Fruit fly (Drosophila melanogaster): ENCODE data around the gene Rtca.

Rtca gene

DNA sequence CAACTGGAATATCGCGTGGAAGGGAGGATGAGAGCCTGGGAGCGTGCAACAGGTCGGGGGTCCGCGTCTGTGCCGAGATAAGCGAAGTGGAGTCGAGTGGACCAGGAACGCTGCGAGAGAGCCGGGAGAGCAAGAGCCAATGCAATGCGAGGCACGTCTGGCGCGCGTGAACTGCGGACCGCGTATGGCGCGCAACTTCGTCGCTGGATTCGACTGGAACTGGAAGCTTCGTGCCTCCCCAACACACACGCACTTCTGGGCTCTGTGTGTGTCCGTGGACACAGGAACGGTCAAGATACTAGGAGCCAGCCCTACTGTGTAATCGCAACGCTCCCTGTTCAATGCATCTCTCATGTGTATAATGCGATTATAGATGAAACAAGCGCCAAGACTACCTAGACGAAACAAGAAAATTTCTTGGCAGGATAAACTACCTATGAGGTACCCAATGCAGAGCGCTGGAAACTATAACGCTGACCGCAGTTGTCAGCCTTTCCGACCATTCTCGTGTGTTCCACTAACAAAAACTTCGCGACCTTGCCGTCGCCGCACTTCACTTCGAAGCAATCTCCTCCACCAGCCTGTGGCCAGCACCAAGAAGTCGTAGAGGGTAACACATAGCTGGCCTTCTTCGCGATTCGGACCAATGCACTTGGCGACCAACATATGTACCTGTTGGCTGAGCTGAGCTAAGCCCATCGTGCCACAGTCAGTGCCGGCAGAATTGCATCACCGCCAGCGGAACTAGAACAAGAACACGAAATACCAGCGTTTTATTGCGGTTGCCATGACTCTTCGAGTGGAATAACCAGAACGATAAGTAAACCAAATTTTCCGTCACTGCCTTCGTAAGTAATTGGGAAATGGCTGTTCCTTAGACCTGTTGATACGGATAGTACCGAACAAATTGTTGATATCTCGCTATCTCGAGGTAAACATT, at the start of gene Rtca:
Rtca (plus strand) TSS at position 536 of the 940 bp plus-strand sequence.
- TF ChIP-seq Myc (optimal IDR thresholded peaks at IDR 0.05) (no peak), Sin3A (optimal IDR thresholded peaks at IDR 0.05) (no peak), insv (optimal IDR thresholded peaks at IDR 0.05) (no peak), ttk (optimal IDR thresholded peaks at IDR 0.05) (no peak), psq (optimal IDR thresholded peaks at IDR 0.05) (no peak), h (optimal IDR thresholded peaks at IDR 0.05) (no peak)

dm6 chrX:2024819-2025218, 47.4 kb upstream of the Rtca start:
- no peak for TF ChIP-seq psq (optimal IDR thresholded peaks at IDR 0.05)
- no peak for TF ChIP-seq insv (optimal IDR thresholded peaks at IDR 0.05)
- TF ChIP-seq ttk (optimal IDR thresholded peaks at IDR 0.05), result no peak
- no peak for TF ChIP-seq Myc (optimal IDR thresholded peaks at IDR 0.05)
- TF ChIP-seq Sin3A (optimal IDR thresholded peaks at IDR 0.05), result no peak
- TF ChIP-seq h (optimal IDR thresholded peaks at IDR 0.05), result no peak

dm6 chrX:2031308-2031707, 40.9 kb upstream of the Rtca start:
- TF ChIP-seq ttk (optimal IDR thresholded peaks at IDR 0.05) (no peak), Myc (optimal IDR thresholded peaks at IDR 0.05) (no peak), insv (optimal IDR thresholded peaks at IDR 0.05) (no peak), h (optimal IDR thresholded peaks at IDR 0.05) (no peak), Sin3A (optimal IDR thresholded peaks at IDR 0.05) (no peak)

- TF ChIP-seq insv (optimal IDR thresholded peaks at IDR 0.05), result no peak
- no peak for TF ChIP-seq psq (optimal IDR thresholded peaks at IDR 0.05)
- no peak for TF ChIP-seq ttk (optimal IDR thresholded peaks at IDR 0.05)
- TF ChIP-seq Myc (optimal IDR thresholded peaks at IDR 0.05), result no peak
- no peak for TF ChIP-seq Sin3A (optimal IDR thresholded peaks at IDR 0.05)
- no peak for TF ChIP-seq h (optimal IDR thresholded peaks at IDR 0.05)
Measured at dm6 chrX:2032160-2032801, 39.9 kb upstream of the Rtca start.

DNA sequence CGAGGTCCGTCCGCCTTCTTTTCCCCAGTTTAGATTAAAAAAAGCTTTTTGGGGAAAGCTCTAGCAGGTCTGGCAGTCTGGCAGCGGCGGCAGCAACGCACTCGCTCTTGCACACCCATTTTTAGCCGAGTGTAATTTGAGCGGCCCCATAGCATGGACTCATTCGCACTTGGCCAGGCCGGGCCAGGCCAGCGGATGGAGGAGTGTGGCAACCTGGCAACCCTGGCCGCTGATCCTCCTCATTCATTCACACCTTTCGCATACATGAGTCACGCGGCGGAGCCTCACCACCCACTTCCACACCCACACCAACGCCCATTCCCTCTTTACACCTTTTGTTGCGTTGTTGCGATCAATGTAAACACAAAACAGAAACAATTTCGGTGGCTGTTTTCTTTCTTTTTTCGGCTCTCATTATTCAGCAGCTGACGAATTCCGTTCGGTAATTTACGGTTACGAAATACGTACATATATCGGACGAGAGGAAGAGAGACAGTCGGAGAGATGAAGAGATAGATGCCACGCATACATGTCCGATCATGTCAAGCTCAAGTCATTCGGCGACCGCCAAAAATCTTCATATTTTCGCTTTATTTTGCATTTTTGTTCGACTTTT, 39.3 kb upstream of the Rtca start:
- TF ChIP-seq h (optimal IDR thresholded peaks at IDR 0.05) (no peak), ttk (optimal IDR thresholded peaks at IDR 0.05) (no peak), Sin3A (optimal IDR thresholded peaks at IDR 0.05) (no peak), insv (optimal IDR thresholded peaks at IDR 0.05) (no peak), Myc (optimal IDR thresholded peaks at IDR 0.05) (no peak), psq (optimal IDR thresholded peaks at IDR 0.05) (no peak)

DNA sequence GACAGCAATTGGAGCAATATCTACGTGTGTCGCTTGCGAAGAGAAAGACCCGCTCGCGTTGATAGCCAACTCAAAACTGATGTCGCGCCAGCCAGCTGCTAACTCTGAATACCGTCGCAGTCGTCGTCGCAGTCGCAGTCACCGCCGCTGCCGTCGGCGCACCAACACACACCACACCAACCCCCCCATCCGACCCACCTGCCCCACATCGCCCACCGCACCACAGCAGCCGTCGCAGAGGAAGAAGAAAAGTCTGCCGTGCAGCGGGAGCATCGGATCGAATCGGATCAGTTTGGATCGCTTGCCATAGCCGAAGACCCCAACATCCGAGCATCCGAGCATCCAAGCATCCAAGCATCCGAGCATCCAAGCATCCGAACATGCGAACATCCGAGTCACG, 35.8 kb upstream of the Rtca start:
- TF ChIP-seq Sin3A (optimal IDR thresholded peaks at IDR 0.05) (no peak), h (optimal IDR thresholded peaks at IDR 0.05) (no peak), ttk (optimal IDR thresholded peaks at IDR 0.05) (no peak), insv (optimal IDR thresholded peaks at IDR 0.05) (no peak), Myc (optimal IDR thresholded peaks at IDR 0.05) (no peak), psq (optimal IDR thresholded peaks at IDR 0.05) (no peak)

dm6 chrX:2036800-2037488, 35.3 kb upstream of the Rtca start:
- TF ChIP-seq ttk (optimal IDR thresholded peaks at IDR 0.05) (no peak), h (optimal IDR thresholded peaks at IDR 0.05) (no peak)

dm6 chrX:2037605-2038004, 34.6 kb upstream of the Rtca start:
- no peak for TF ChIP-seq insv (optimal IDR thresholded peaks at IDR 0.05)
- no peak for TF ChIP-seq h (optimal IDR thresholded peaks at IDR 0.05)
- no peak for TF ChIP-seq ttk (optimal IDR thresholded peaks at IDR 0.05)
- no peak for TF ChIP-seq Sin3A (optimal IDR thresholded peaks at IDR 0.05)
- no peak for TF ChIP-seq Myc (optimal IDR thresholded peaks at IDR 0.05)
- no peak for TF ChIP-seq psq (optimal IDR thresholded peaks at IDR 0.05)

dm6 chrX:2041312-2041918, 30.8 kb upstream of the Rtca start, which contains the start of gene CG4313:
Gene CG4313, plus strand, starts transcription at chrX:2041868.
- TF ChIP-seq insv (optimal IDR thresholded peaks at IDR 0.05) (no peak), ttk (optimal IDR thresholded peaks at IDR 0.05) (no peak), Myc (optimal IDR thresholded peaks at IDR 0.05) (no peak), psq (optimal IDR thresholded peaks at IDR 0.05) (no peak), Sin3A (optimal IDR thresholded peaks at IDR 0.05) (no peak)

dm6 chrX:2041981-2042847, 30.0 kb upstream of the Rtca start, which contains the start of the genes Actn and usp:
Gene Actn, minus strand, starts transcription at chrX:2042311.
Gene usp, minus strand, starts transcription at chrX:2042311.
- TF ChIP-seq Sin3A (optimal IDR thresholded peaks at IDR 0.05) (no peak), psq (optimal IDR thresholded peaks at IDR 0.05) (no peak)
